Worm (Caenorhabditis elegans): ENCODE measurements around the gene Y53G8AR.5.

The Y53G8AR.5 gene

ce11 chrIII:3297151-3297550 is at the start of gene Y53G8AR.5:
TSS of gene Y53G8AR.5 (plus strand) at chrIII:3297451.
- TF ChIP-seq tbx-37 (GFP tag; conservative IDR thresholded peaks at IDR 0.05) (no peak), hmg-4 (GFP tag; optimal IDR thresholded peaks at IDR 0.05) (no peak)

- peak; percentile 27 for TF ChIP-seq F13C5.2 (tag; optimal IDR thresholded peaks at IDR 0.05)
- TF ChIP-seq ceh-13 (GFP tag; optimal IDR thresholded peaks at IDR 0.05): no peak
- TF ChIP-seq tbx-37 (GFP tag; conservative IDR thresholded peaks at IDR 0.05): no peak
Measured at ce11 chrIII:3248307-3249037, 48.8 kb upstream of the Y53G8AR.5 start, which contains the start of gene nduf-9. TSS of gene nduf-9 (minus strand) at chrIII:3248575.

- TF ChIP-seq ceh-13 (GFP tag; optimal IDR thresholded peaks at IDR 0.05): no peak
- no peak for TF ChIP-seq ceh-36 (tag; optimal IDR thresholded peaks at IDR 0.05)
- TF ChIP-seq tbx-11 (GFP tag; IDR thresholded peaks at IDR 0.05): 0 out of 2 replicates have a peak, but pooled peaks have one; percentile 57
- TF ChIP-seq hnd-1 (tag; optimal IDR thresholded peaks at IDR 0.05): peak; percentile 27
- TF ChIP-seq flt-1 (GFP tag; IDR thresholded peaks at IDR 0.05): peak; percentile 65; the same call in 1 of the 2 replicates
- TF ChIP-seq pes-1 (GFP tag; IDR thresholded peaks at IDR 0.05): peak; percentile 63
Measured at ce11 chrIII:3249038-3249420, 48.2 kb upstream of the Y53G8AR.5 start.

ce11 chrIII:3250596-3251112 is 46.6 kb upstream of the Y53G8AR.5 start, which contains the start of gene Y53G8AL.4:
TSS of gene Y53G8AL.4 (minus strand) at chrIII:3250646.
- no peak for TF ChIP-seq F13C5.2 (tag; optimal IDR thresholded peaks at IDR 0.05)
- peak; percentile 27; the same call in 1 of the 2 replicates for TF ChIP-seq pes-1 (GFP tag; IDR thresholded peaks at IDR 0.05)
- TF ChIP-seq flt-1 (GFP tag; IDR thresholded peaks at IDR 0.05): no peak
- TF ChIP-seq hmg-4 (GFP tag; optimal IDR thresholded peaks at IDR 0.05): no peak

- TF ChIP-seq hmg-4 (GFP tag; optimal IDR thresholded peaks at IDR 0.05) (no peak), ceh-13 (GFP tag; optimal IDR thresholded peaks at IDR 0.05) (no peak), scrt-1 (GFP tag; IDR thresholded peaks at IDR 0.05) (no peak), pes-1 (GFP tag; IDR thresholded peaks at IDR 0.05) (no peak)
Measured at ce11 chrIII:3253043-3253442, 44.2 kb upstream of the Y53G8AR.5 start, which contains the start of gene Y53G8AL.3. TSS of gene Y53G8AL.3 (minus strand) at chrIII:3253143.

ce11 chrIII:3253736-3254135 is 43.5 kb upstream of the Y53G8AR.5 start:
- TF ChIP-seq hmbx-1 (tag; optimal IDR thresholded peaks at IDR 0.05) (no peak), aly-1 (tag; optimal IDR thresholded peaks at IDR 0.05) (no peak), F13C5.2 (tag; optimal IDR thresholded peaks at IDR 0.05) (no peak), tbx-37 (GFP tag; conservative IDR thresholded peaks at IDR 0.05) (no peak), ama-1 (optimal IDR thresholded peaks at IDR 0.05) (no peak), tra-4 (tag; optimal IDR thresholded peaks at IDR 0.05) (no peak), scrt-1 (GFP tag; IDR thresholded peaks at IDR 0.05) (no peak), pes-1 (GFP tag; IDR thresholded peaks at IDR 0.05) (no peak), ceh-36 (tag; optimal IDR thresholded peaks at IDR 0.05) (no peak), ceh-13 (GFP tag; optimal IDR thresholded peaks at IDR 0.05) (no peak), ets-7 (tag; optimal IDR thresholded peaks at IDR 0.05) (no peak), hnd-1 (tag; optimal IDR thresholded peaks at IDR 0.05) (no peak), B0310.2 (tag; optimal IDR thresholded peaks at IDR 0.05) (no peak), sea-1 (GFP tag; conservative IDR thresholded peaks at IDR 0.05) (no peak), hmg-4 (GFP tag; optimal IDR thresholded peaks at IDR 0.05) (no peak)

- TF ChIP-seq ceh-13 (GFP tag; optimal IDR thresholded peaks at IDR 0.05): no peak
- no peak for TF ChIP-seq F13C5.2 (tag; optimal IDR thresholded peaks at IDR 0.05)
- no peak for TF ChIP-seq tbx-11 (GFP tag; IDR thresholded peaks at IDR 0.05)
- TF ChIP-seq ets-7 (tag; optimal IDR thresholded peaks at IDR 0.05): no peak
- no peak for TF ChIP-seq hnd-1 (tag; optimal IDR thresholded peaks at IDR 0.05)
- no peak for TF ChIP-seq ama-1 (optimal IDR thresholded peaks at IDR 0.05)
- TF ChIP-seq tra-4 (tag; optimal IDR thresholded peaks at IDR 0.05): no peak
- TF ChIP-seq tbx-37 (GFP tag; conservative IDR thresholded peaks at IDR 0.05): no peak
- no peak for TF ChIP-seq aly-1 (tag; optimal IDR thresholded peaks at IDR 0.05)
Measured at ce11 chrIII:3255023-3255422, 42.2 kb upstream of the Y53G8AR.5 start.

ce11 chrIII:3255575-3255974 is 41.7 kb upstream of the Y53G8AR.5 start, which contains the start of gene Y53G8AM.4:
TSS of gene Y53G8AM.4 (minus strand) at chrIII:3255675.
- TF ChIP-seq sea-1 (GFP tag; conservative IDR thresholded peaks at IDR 0.05): no peak
- TF ChIP-seq tra-4 (tag; optimal IDR thresholded peaks at IDR 0.05): no peak
- TF ChIP-seq ceh-13 (GFP tag; optimal IDR thresholded peaks at IDR 0.05): no peak
- TF ChIP-seq F13C5.2 (tag; optimal IDR thresholded peaks at IDR 0.05): no peak
- no peak for TF ChIP-seq tbx-37 (GFP tag; conservative IDR thresholded peaks at IDR 0.05)
- TF ChIP-seq flt-1 (GFP tag; IDR thresholded peaks at IDR 0.05): no peak
- TF ChIP-seq tbx-11 (GFP tag; IDR thresholded peaks at IDR 0.05): no peak
- no peak for TF ChIP-seq scrt-1 (GFP tag; IDR thresholded peaks at IDR 0.05)
- TF ChIP-seq B0310.2 (tag; optimal IDR thresholded peaks at IDR 0.05): no peak
- TF ChIP-seq hnd-1 (tag; optimal IDR thresholded peaks at IDR 0.05): no peak
- no peak for TF ChIP-seq hmg-4 (GFP tag; optimal IDR thresholded peaks at IDR 0.05)
- TF ChIP-seq hmbx-1 (tag; optimal IDR thresholded peaks at IDR 0.05): no peak
